Worm (Caenorhabditis elegans): Measurements from ENCODE around the gene K09C4.7.

The K09C4.7 gene

DNA sequence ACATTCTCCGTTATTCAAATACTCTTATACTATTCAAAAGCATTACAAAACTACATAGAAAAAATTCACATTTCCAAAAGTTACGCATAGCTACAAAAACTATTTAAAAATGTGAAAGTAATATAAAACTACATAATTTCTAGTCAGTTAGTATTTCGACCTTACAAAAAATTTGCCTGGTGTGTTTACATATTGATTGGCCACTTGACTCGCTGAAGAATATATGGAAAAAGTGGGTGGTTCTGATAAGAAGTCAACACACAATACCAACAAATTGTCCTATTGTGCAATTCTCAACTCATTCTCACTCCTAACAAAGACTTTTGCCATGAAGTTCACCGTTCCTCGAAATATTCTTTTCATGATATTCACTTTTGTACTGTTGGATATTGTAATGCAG, 25.9 kb downstream of the K09C4.7 start, which contains the start of gene K09C4.1:
Gene K09C4.1, plus strand, starts transcription at position 301 of the 400 bp plus-strand sequence.
- TF ChIP-seq dao-5 (tag; optimal IDR thresholded peaks at IDR 0.05) = no peak
- no peak for TF ChIP-seq W03F9.2 (tag; optimal IDR thresholded peaks at IDR 0.05)
- no peak for TF ChIP-seq him-1 (tag; optimal IDR thresholded peaks at IDR 0.05)

DNA sequence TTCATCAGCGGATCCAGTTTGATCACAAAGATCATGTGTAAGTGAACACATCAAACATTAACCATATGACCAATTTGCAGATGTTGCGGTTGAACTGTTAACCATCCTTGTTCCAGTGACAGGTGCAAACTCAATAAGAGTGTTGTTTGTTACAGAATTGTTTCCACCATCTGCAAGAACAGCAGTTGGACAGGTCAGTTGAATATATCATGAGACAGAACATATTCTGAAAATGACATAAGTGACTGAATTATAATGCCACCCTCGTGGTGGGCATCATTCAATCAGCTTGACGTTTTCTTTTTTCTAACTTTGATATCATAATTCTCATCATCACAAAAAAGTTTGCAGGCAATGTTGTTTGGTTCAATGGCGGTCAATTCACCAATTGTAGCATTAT, 27.9 kb downstream of the K09C4.7 start:
- no peak for TF ChIP-seq W03F9.2 (tag; optimal IDR thresholded peaks at IDR 0.05)
- no peak for TF ChIP-seq dao-5 (tag; optimal IDR thresholded peaks at IDR 0.05)
- no peak for TF ChIP-seq him-1 (tag; optimal IDR thresholded peaks at IDR 0.05)

DNA sequence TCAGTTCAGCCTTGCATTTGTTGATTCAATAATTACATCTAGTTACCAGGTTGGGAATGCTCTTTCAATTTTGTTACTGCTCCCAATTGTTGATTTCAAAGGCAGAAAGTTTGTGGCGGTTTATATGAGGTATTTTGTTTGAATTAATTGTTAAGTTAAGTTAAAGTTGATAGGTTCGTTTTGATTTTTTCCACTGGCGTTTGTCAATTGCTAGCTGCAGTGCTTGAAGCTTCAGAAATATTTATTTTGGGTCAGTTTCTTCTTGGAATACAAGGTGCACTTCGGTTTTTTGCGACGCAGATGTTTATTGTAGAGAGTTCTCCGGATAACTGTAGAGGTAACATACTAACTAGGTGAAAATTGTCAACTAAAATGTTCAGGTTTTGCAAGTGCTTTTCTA, 29.1 kb downstream of the K09C4.7 start, which contains the start of gene F11D5.5:
Gene F11D5.5, plus strand, starts transcription at position 301 of the 400 bp plus-strand sequence.
- TF ChIP-seq him-1 (tag; optimal IDR thresholded peaks at IDR 0.05) (no peak), dao-5 (tag; optimal IDR thresholded peaks at IDR 0.05) (no peak), W03F9.2 (tag; optimal IDR thresholded peaks at IDR 0.05) (no peak)

DNA sequence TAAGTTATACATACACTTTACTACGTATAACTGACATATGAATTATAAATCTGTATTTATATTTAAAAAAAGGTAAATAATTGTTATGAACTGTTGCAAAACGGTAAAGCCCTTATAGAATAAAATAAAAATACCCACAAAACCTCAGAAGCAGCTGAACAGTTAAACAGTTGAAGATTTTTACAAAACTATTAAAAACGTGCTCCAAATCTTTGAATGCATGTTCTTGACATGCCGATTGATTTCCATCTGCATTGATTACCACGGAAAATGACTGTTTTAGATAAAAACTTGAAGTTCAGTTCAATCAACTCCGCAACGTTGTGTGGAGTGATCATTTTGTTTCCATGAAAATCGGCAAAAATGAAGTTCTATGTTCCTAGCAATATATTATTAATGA, 31.4 kb downstream of the K09C4.7 start, which contains the start of gene F11D5.7:
Gene F11D5.7, plus strand, starts transcription at position 301 of the 400 bp plus-strand sequence.
- TF ChIP-seq dao-5 (tag; optimal IDR thresholded peaks at IDR 0.05) (no peak), him-1 (tag; optimal IDR thresholded peaks at IDR 0.05) (no peak), W03F9.2 (tag; optimal IDR thresholded peaks at IDR 0.05) (no peak)

DNA sequence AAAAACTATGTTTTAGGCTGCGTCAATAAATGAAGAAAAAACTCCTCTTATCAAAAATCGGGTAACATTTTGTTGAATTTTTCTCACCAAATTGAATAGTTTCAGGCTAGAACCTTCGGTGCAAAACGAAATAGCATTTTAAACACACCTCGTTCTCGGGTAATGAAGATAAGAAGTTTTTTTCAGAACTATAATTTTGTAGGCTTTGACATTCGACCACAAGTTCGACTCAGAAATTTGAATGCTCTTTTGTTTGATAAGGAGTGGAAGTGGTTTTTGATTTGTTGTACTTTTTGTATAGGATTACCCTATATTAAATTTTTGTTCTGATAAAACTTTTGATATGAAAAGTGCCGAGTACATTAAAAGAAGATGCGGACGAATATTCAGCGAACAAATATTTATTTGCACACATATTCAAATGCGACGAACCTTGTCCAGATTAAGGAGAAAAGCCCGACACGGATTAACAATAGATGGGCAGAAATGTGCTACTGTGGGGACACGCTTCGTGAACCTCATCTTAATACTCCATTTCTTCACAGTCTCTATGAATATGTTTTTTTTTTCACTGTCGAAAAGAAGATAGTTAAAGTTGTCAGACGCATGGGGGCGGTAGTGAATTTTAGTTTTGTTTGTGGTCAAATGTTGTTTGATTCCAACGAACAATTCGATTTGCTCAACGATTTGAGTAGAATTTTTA, 34.1 kb downstream of the K09C4.7 start:
- TF ChIP-seq dao-5 (tag; optimal IDR thresholded peaks at IDR 0.05) = no peak
- TF ChIP-seq him-1 (tag; optimal IDR thresholded peaks at IDR 0.05) = no peak
- TF ChIP-seq W03F9.2 (tag; optimal IDR thresholded peaks at IDR 0.05) = no peak

DNA sequence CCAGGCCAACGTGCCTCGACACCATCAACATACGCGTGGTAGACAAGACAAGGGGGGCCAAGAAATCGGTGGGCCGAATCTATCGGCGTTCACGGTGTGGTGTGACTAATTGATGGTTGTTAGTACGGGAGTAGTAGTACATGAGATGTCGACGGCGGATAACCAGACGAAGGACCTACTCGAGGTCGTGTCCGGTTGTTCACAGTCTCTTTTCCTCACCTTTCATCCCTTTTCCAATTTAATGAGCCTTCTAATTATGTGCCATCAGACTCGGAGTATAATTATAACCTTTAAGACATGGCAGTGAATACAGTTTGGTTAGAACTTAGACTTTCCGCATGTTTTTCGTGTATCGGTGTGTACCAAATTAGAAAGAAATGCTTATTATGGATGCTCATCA, 38.0 kb downstream of the K09C4.7 start:
- no peak for TF ChIP-seq dao-5 (tag; optimal IDR thresholded peaks at IDR 0.05)
- TF ChIP-seq him-1 (tag; optimal IDR thresholded peaks at IDR 0.05) = no peak
- no peak for TF ChIP-seq W03F9.2 (tag; optimal IDR thresholded peaks at IDR 0.05)

DNA sequence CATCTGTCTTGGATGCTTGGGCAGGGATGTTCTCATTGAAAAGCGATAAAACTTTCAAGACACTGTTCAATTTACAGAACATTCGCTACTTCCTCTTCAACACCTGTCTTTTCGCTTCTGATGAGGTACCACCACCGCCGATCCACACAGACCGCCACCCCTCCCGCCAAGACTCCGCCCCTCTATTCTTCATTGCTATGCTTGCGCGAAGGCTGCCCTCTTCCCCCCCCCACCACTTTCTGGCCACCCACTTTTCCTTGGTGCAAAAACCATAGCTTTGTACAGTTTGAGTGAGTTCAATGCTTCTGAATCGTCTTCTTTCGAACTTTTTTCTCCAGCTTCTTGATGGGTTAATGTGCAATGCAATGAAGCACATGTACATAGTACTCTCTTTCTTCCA, 41.3 kb downstream of the K09C4.7 start:
- TF ChIP-seq dao-5 (tag; optimal IDR thresholded peaks at IDR 0.05) = no peak
- TF ChIP-seq him-1 (tag; optimal IDR thresholded peaks at IDR 0.05) = no peak
- no peak for TF ChIP-seq W03F9.2 (tag; optimal IDR thresholded peaks at IDR 0.05)

DNA sequence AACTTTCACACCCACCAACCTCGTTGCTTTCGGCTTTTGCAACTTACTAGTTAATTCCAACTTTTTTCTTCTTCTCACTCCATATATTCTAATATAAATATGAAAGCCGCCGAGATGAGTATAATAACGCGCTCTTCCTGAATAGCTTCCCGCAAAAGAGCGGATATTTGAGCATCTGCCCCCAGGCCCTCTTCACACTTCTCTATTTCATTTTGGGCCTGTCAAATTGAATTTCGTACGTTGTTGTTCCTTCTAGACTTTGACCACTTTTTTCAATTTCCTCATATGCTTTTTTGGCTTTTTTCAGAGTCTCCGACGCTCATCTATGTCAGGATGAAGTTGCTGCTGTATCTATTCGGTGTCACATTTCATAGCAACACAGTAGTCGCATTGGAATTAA, 42.3 kb downstream of the K09C4.7 start, which contains the start of gene ddr-2:
Gene ddr-2, plus strand, starts transcription at position 301 of the 400 bp plus-strand sequence.
- no peak for TF ChIP-seq dao-5 (tag; optimal IDR thresholded peaks at IDR 0.05)
- no peak for TF ChIP-seq him-1 (tag; optimal IDR thresholded peaks at IDR 0.05)
- TF ChIP-seq W03F9.2 (tag; optimal IDR thresholded peaks at IDR 0.05) = no peak

DNA sequence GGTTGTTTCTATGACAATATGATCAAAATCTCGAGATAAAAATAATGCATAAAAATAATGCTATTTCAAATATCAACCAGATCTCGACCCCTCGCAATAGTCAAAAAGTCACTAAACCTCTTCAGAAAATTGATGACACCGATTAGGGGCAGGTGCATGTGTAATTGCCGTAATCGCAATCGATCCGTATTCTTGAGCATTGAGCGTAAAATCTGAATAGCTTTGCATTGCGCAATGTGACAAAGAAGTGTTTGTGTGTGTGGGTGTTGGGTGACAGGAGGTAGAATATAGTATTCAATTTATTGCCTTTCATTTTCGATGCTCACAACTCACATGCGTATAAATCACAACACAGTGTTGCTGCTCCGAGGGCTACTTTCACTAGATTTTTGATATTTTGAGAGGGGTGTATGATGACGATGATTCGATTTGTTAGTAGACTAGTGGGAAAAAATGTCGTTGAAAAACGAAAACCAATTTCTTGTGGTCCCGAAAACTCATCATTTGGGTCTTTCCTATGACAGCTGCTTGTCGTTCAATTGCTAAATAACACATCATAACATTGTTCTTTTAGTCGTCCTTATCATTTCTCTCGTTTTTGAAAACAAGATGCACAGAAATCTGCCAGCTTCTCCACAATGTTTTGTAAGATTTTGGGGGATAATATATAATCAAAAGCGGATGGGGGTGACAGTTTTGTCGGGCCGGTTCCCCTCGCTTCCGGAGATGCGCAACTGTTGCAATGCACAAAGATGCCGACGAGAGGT, 43.4 kb downstream of the K09C4.7 start:
- TF ChIP-seq him-1 (tag; optimal IDR thresholded peaks at IDR 0.05) (no peak), dao-5 (tag; optimal IDR thresholded peaks at IDR 0.05) (no peak), W03F9.2 (tag; optimal IDR thresholded peaks at IDR 0.05) (no peak)

DNA sequence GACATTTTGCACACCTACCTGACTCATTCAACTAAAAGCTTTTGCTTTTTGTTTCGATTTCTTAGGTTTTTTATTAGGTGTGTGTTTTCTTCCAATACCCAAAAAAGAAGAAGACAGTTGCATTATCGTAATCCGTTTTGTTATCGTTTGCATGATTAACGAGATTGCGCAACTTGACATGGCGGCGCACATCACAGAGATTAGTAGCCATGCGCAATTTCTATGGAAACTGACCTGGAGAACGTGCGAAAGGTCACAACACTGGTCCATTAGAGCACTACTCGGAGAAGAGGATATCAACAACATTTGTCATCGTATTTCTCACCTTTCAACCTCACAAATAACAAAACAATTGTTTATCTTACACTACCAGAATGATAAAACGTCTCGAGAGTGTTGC, 44.1 kb downstream of the K09C4.7 start:
- TF ChIP-seq dao-5 (tag; optimal IDR thresholded peaks at IDR 0.05) = no peak
- TF ChIP-seq him-1 (tag; optimal IDR thresholded peaks at IDR 0.05) = no peak
- TF ChIP-seq W03F9.2 (tag; optimal IDR thresholded peaks at IDR 0.05) = no peak
